Fruit fly (Drosophila melanogaster) whole organism, embryonic: ENCODE measurements around the gene Polr1B.
A peak's percentile ranks its signal among the peaks of the same experiment; 100 is the strongest.

Source experiments
- Atf6 ChIP-seq: fragments of 200-800 bp; sonication (Bioruptor generic); IDR thresholded peaks from 2 replicates; pipeline ENCODE4 v1.3.6; 2022; ENCODE audit warnings: missing biosample characterization, missing genetic modification characterization
- CG11723 ChIP-seq: fragments of 200-800 bp; sonication (Bioruptor generic); optimal IDR thresholded peaks from 2 replicates; lab custom pipeline; 2017; ENCODE audit warnings: missing biosample characterization, mild to moderate bottlenecking, missing genetic modification characterization
- CG13775 ChIP-seq: fragments of 200-800 bp; sonication (Bioruptor generic); optimal IDR thresholded peaks from 3 replicates; lab custom pipeline; 2017; ENCODE audit warnings: missing biosample characterization, mild to moderate bottlenecking, missing genetic modification characterization
- CG15514 ChIP-seq: fragments of 200-800 bp; sonication (Bioruptor generic); optimal IDR thresholded peaks from 3 replicates; lab custom pipeline; 2017; ENCODE audit warnings: missing biosample characterization, missing genetic modification characterization, mild to moderate bottlenecking, moderate library complexity, missing genetic modification reagents
- CG1603 ChIP-seq: fragments of 200-800 bp; sonication (Bioruptor generic); optimal IDR thresholded peaks from 2 replicates; lab custom pipeline; 2019; ENCODE audit warnings: missing biosample characterization, mild to moderate bottlenecking, missing genetic modification characterization, moderate library complexity
- CG17829 ChIP-seq: fragments of 200-800 bp; optimal IDR thresholded peaks from 2 replicates; lab custom pipeline; 2019; ENCODE audit warnings: missing biosample characterization, mild to moderate bottlenecking, missing genetic modification characterization, moderate library complexity
- CG17912 ChIP-seq: fragments of 200-800 bp; sonication (Bioruptor generic); optimal IDR thresholded peaks from 2 replicates; lab custom pipeline; 2018; ENCODE audit warnings: missing biosample characterization, mild to moderate bottlenecking, missing genetic modification characterization
- CG30020 ChIP-seq: fragments of 200-800 bp; optimal IDR thresholded peaks from 2 replicates; lab custom pipeline; 2019; ENCODE audit warnings: missing biosample characterization, mild to moderate bottlenecking, missing genetic modification characterization, moderate library complexity
- CG31224 ChIP-seq: fragments of 200-800 bp; sonication (Bioruptor generic); IDR thresholded peaks from 2 replicates; pipeline ENCODE4 v1.3.6; 2022; ENCODE audit warnings: missing biosample characterization, missing genetic modification characterization
- CG6791 ChIP-seq: fragments of 200-800 bp; sonication (Bioruptor generic); IDR thresholded peaks from 3 replicates; pipeline ENCODE4 v1.3.6; 2022; ENCODE audit warnings: missing biosample characterization, missing genetic modification characterization; ENCODE audit not compliant: partially characterized antibody
- CG6854 ChIP-seq: fragments of 200-800 bp; sonication (Bioruptor generic); optimal IDR thresholded peaks from 3 replicates; lab custom pipeline; 2017; ENCODE audit warnings: missing biosample characterization, mild to moderate bottlenecking, missing genetic modification characterization
- CG8281 ChIP-seq: fragments of 200-800 bp; sonication (Bioruptor generic); optimal IDR thresholded peaks from 2 replicates; lab custom pipeline; 2018; ENCODE audit warnings: missing biosample characterization, mild to moderate bottlenecking, missing genetic modification characterization, moderate library complexity
- CG8388 ChIP-seq: fragments of 200-800 bp; sonication (Bioruptor generic); optimal IDR thresholded peaks from 2 replicates; lab custom pipeline; 2019; ENCODE audit warnings: missing biosample characterization, mild to moderate bottlenecking, missing genetic modification characterization, moderate library complexity
- D19A ChIP-seq: fragments of 200-800 bp; optimal IDR thresholded peaks from 3 replicates; lab custom pipeline; 2019; ENCODE audit warnings: missing biosample characterization, mild to moderate bottlenecking, missing genetic modification characterization, moderate library complexity
- Deaf1 ChIP-seq: fragments of 200-800 bp; optimal IDR thresholded peaks from 3 replicates; lab custom pipeline; 2019; ENCODE audit warnings: missing biosample characterization, mild to moderate bottlenecking, missing genetic modification characterization, moderate library complexity
- ERR ChIP-seq: fragments of 200-800 bp; sonication (Bioruptor generic); optimal IDR thresholded peaks from 2 replicates; lab custom pipeline; 2016; ENCODE audit warnings: missing biosample characterization, missing genetic modification characterization
- Eip74EF ChIP-seq, 2 experiments: fragments of 200-800 bp in 1 of 2; fragments of >200 bp in 1 of 2; sonication (Bioruptor generic) in 1 of 2; optimal IDR thresholded peaks; 2 replicates each; lab custom pipeline; 2017 to 2019; ENCODE audit warnings: missing biosample characterization in 2 of 2, missing genetic modification characterization in 2 of 2, mild to moderate bottlenecking in 1 of 2, moderate library complexity in 1 of 2
- Ets97D ChIP-seq: fragments of 200-800 bp; sonication (Bioruptor generic); optimal IDR thresholded peaks from 3 replicates; lab custom pipeline; 2016; ENCODE audit warnings: missing biosample characterization, missing genetic modification characterization
- Hr3 ChIP-seq: fragments of 200-800 bp; sonication (Bioruptor generic); optimal IDR thresholded peaks from 3 replicates; lab custom pipeline; 2016; ENCODE audit warnings: missing biosample characterization, missing genetic modification characterization
- Hr51 ChIP-seq, 2 experiments: fragments of 200-800 bp; sonication (Bioruptor generic); optimal IDR thresholded peaks; 2 replicates in 1 of 2; 3 replicates in 1 of 2; lab custom pipeline; 2016 to 2018; ENCODE audit warnings: missing biosample characterization in 2 of 2, missing genetic modification characterization in 2 of 2, mild to moderate bottlenecking in 1 of 2, moderate library complexity in 1 of 2
- MESR4 ChIP-seq: fragments of 200-800 bp; sonication (Bioruptor generic); optimal IDR thresholded peaks from 2 replicates; lab custom pipeline; 2018; ENCODE audit warnings: missing biosample characterization, mild to moderate bottlenecking, missing genetic modification characterization, moderate library complexity
- Mad ChIP-seq: fragments of 200-800 bp; sonication (Bioruptor generic); optimal IDR thresholded peaks from 2 replicates; lab custom pipeline; 2016; ENCODE audit warnings: missing biosample characterization, missing genetic modification characterization
- Max ChIP-seq: fragments of 200-800 bp; sonication (Bioruptor generic); optimal IDR thresholded peaks from 2 replicates; lab custom pipeline; 2016; ENCODE audit warnings: missing biosample characterization, mild to moderate bottlenecking, missing genetic modification characterization
- Med ChIP-seq: fragments of 200-800 bp; sonication (Bioruptor generic); peaks from one replicate; lab custom pipeline; 2016; ENCODE audit warnings: missing biosample characterization, missing genetic modification characterization, mild to moderate bottlenecking, inconsistent platforms, moderate library complexity
- TFAM ChIP-seq: fragments of 200-800 bp; sonication (Bioruptor generic); optimal IDR thresholded peaks from 2 replicates; lab custom pipeline; 2017; ENCODE audit warnings: missing biosample characterization, missing genetic modification characterization, inconsistent platforms
- bowl ChIP-seq: fragments of 200-800 bp; sonication (Bioruptor generic); IDR thresholded peaks from 2 replicates; pipeline ENCODE4 v1.3.6; 2022; ENCODE audit warnings: missing biosample characterization, missing genetic modification characterization
- br ChIP-seq: fragments of >200 bp; optimal IDR thresholded peaks from 2 replicates; lab custom pipeline; 2017
- bsh ChIP-seq, 2 experiments: fragments of 200-800 bp; sonication (Bioruptor generic); optimal IDR thresholded peaks; 2 replicates each; lab custom pipeline; 2017 to 2018; ENCODE audit warnings: mild to moderate bottlenecking in 2 of 2, missing biosample characterization in 2 of 2, missing genetic modification characterization in 2 of 2, moderate library complexity in 1 of 2
- cato ChIP-seq: fragments of 200-800 bp; sonication (Bioruptor generic); optimal IDR thresholded peaks from 2 replicates; lab custom pipeline; 2016; ENCODE audit warnings: missing biosample characterization, missing genetic modification characterization, borderline replicate concordance
- cg ChIP-seq: fragments of 200-800 bp; sonication (Bioruptor generic); optimal IDR thresholded peaks from 3 replicates; lab custom pipeline; 2019; ENCODE audit warnings: missing biosample characterization, mild to moderate bottlenecking, missing genetic modification characterization, moderate library complexity
- disco-r ChIP-seq: fragments of 200-800 bp; sonication (Bioruptor generic); optimal IDR thresholded peaks from 2 replicates; lab custom pipeline; 2016; ENCODE audit warnings: missing biosample characterization, missing genetic modification characterization
- esg ChIP-seq: fragments of 200-800 bp; sonication (Bioruptor generic); conservative IDR thresholded peaks from 2 replicates; pipeline ENCODE4 v1.3.6; 2022; ENCODE audit warnings: missing biosample characterization, missing genetic modification characterization
- exex ChIP-seq: fragments of 200-800 bp; sonication (Bioruptor generic); optimal IDR thresholded peaks from 4 replicates; lab custom pipeline; 2018; ENCODE audit warnings: missing biosample characterization, mild to moderate bottlenecking, missing genetic modification characterization, moderate library complexity
- eyg ChIP-seq: fragments of 200-800 bp; sonication (Bioruptor generic); optimal IDR thresholded peaks from 3 replicates; lab custom pipeline; 2016; ENCODE audit warnings: missing biosample characterization, missing genetic modification characterization
- gsb ChIP-seq: fragments of 200-800 bp; sonication (Bioruptor generic); IDR thresholded peaks from 2 replicates; pipeline ENCODE4 v1.3.6; 2022; ENCODE audit warnings: missing biosample characterization, missing genetic modification characterization
- insv ChIP-seq, 2 experiments: fragments of 200-800 bp; sonication (Bioruptor generic); optimal IDR thresholded peaks; 3 replicates each; lab custom pipeline; 2016 to 2018; ENCODE audit warnings: missing biosample characterization in 2 of 2, missing genetic modification characterization in 2 of 2
- lab ChIP-seq: fragments of 200-800 bp; sonication (Bioruptor generic); optimal IDR thresholded peaks from 3 replicates; lab custom pipeline; 2017; ENCODE audit warnings: missing biosample characterization, missing genetic modification characterization, mild to moderate bottlenecking, moderate library complexity, missing genetic modification reagents
- lov ChIP-seq, 2 experiments: fragments of 200-800 bp in 1 of 2; fragments of >200 bp in 1 of 2; sonication (Bioruptor generic) in 1 of 2; IDR thresholded peaks in 1 of 2; optimal IDR thresholded peaks in 1 of 2; 2 replicates in 1 of 2; 3 replicates in 1 of 2; pipeline versions ENCODE4 v1.3.6 to Lab custom; 2017 to 2022; ENCODE audit warnings: missing biosample characterization in 1 of 2, missing genetic modification characterization in 1 of 2
- mld ChIP-seq: fragments of 200-800 bp; sonication (Bioruptor generic); IDR thresholded peaks from 3 replicates; pipeline ENCODE4 v1.3.6; 2022; ENCODE audit warnings: missing biosample characterization, missing genetic modification characterization; ENCODE audit not compliant: partially characterized antibody
- pan ChIP-seq, 4 experiments: fragments of >200 bp in 3 of 4; fragments of 200-800 bp in 1 of 4; sonication (Bioruptor generic) in 1 of 4; optimal IDR thresholded peaks in 3 of 4; IDR thresholded peaks in 1 of 4; 2 replicates each; pipeline versions ENCODE4 v1.3.6 to Lab custom; 2017 to 2022; ENCODE audit warnings: missing biosample characterization in 2 of 4, missing genetic modification characterization in 2 of 4, mixed read lengths in 1 of 4
- peb ChIP-seq: fragments of 200-800 bp; sonication (Bioruptor generic); IDR thresholded peaks from 2 replicates; pipeline ENCODE4 v1.3.6; 2022; ENCODE audit warnings: missing biosample characterization, missing genetic modification characterization
- pum ChIP-seq: fragments of 200-800 bp; sonication (Bioruptor generic); optimal IDR thresholded peaks from 2 replicates; lab custom pipeline; 2016; ENCODE audit warnings: missing biosample characterization, missing genetic modification characterization
- salm ChIP-seq: fragments of 200-800 bp; sonication (Bioruptor generic); optimal IDR thresholded peaks from 2 replicates; lab custom pipeline; 2018; ENCODE audit warnings: missing biosample characterization, mild to moderate bottlenecking, missing genetic modification characterization
- slou ChIP-seq: fragments of 200-800 bp; sonication (Bioruptor generic); optimal IDR thresholded peaks from 3 replicates; lab custom pipeline; 2016; ENCODE audit warnings: missing biosample characterization, missing genetic modification characterization
- sqz ChIP-seq: fragments of 200-800 bp; sonication (Bioruptor generic); optimal IDR thresholded peaks from 3 replicates; lab custom pipeline; 2018; ENCODE audit warnings: missing biosample characterization, mild to moderate bottlenecking, missing genetic modification characterization
- unpg ChIP-seq: fragments of 200-800 bp; sonication (Bioruptor generic); optimal IDR thresholded peaks from 3 replicates; lab custom pipeline; 2018; ENCODE audit warnings: missing biosample characterization, mild to moderate bottlenecking, missing genetic modification characterization, moderate library complexity
- vfl ChIP-seq: fragments of 200-800 bp; sonication (Bioruptor generic); optimal IDR thresholded peaks from 2 replicates; lab custom pipeline; 2016; ENCODE audit warnings: missing biosample characterization, missing genetic modification characterization

Gene Polr1B

DNA sequence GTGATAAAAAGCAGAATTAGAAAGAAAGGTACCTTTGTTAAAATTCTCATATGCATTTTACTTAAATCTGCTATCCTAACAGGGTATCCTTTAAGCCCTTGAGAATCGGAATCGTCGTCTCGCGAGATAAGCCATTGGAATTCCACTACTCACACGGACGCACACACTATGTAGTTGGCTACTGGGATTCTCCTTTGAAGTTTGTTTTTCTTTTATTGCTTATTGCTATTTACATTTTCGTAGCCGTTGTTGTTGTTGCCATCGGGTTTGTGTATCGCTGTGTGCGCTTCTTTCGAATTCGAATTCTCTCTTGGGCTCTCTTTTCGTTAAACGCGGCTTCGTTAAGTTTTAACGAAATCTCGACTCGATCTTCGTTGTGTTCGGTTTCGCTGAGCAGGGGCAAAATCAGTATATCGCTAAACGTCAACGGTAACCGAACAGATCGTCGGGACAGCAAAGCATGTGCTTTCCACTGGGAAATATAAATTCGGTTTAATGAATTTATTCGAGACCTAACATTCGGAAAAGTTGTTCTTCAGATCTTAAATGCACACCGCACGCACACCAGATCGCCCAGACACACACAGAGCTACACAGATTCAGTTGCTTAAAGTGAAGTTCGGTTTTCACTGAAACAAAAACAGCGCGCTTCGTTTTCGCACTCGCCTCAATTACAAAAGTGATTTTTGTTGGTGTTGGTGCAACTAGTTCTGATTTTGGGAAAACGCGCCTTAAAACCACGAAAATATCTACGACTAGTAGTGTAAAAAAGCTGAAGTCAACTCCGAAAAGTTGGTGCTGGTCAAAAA, 26.9 kb downstream of the Polr1B start, which contains the start of gene ex (continued):
- TF ChIP-seq CG6791 (GFP tag; lab: Robert Waterston, UW) (no peak), CG15514 (GFP tag; lab: Kevin White, UChicago) (peak; percentile 57), CG17912 (peak; percentile 71), bsh (GFP tag; optimal IDR thresholded peaks at IDR 0.05; lab: Kevin White, UChicago) (peak; percentile 63 to 66), CG11723 (GFP tag; lab: Kevin White, UChicago) (peak; percentile 22), cato (GFP tag; lab: Kevin White, UChicago) (no peak), lov (optimal IDR thresholded peaks at IDR 0.05; lab: Kevin White, UChicago) (no peak), lov (GFP tag; IDR thresholded peaks at IDR 0.05; lab: Robert Waterston, UW) (peak; percentile 52; the same call in 1 of the 3 replicates), CG13775 (GFP tag; lab: Kevin White, UChicago) (no peak), exex (tag; lab: Kevin White, UChicago) (peak; percentile 14), cg (GFP tag; lab: Kevin White, UChicago) (peak; percentile 59), mld (GFP tag; lab: Robert Waterston, UW) (no peak), peb (GFP tag; lab: Robert Waterston, UW) (no peak), CG1603 (tag; lab: Kevin White, UChicago) (peak; percentile 22), vfl (GFP tag; lab: Kevin White, UChicago) (no peak), TFAM (GFP tag; lab: Kevin White, UChicago) (peak; percentile 4), CG30020 (tag; lab: Kevin White, UChicago) (no peak), Mad (peak; percentile 19), unpg (GFP tag; lab: Kevin White, UChicago) (peak; percentile 69), slou (GFP tag; lab: Kevin White, UChicago) (no peak), esg (GFP tag; lab: Robert Waterston, UW) (no peak), pan (optimal IDR thresholded peaks at IDR 0.05; lab: Kevin White, UChicago) (no peak), pan (GFP tag; optimal IDR thresholded peaks at IDR 0.05 in 1 of 2, IDR thresholded peaks at IDR 0.05 in 1 of 2) (peak in 1 of 2 experiments; percentile 61), Atf6 (peak; percentile 58), Med (GFP tag; lab: Kevin White, UChicago) (peak; percentile 91), sqz (GFP tag; lab: Kevin White, UChicago) (peak; percentile 21), Hr51 (GFP tag; optimal IDR thresholded peaks at IDR 0.05; lab: Kevin White, UChicago) (peak; percentile 7 to 13), bowl (peak; percentile 55; the same call in 1 of the 2 replicates), D19A (tag; lab: Kevin White, UChicago) (peak; percentile 30), Max (GFP tag; lab: Kevin White, UChicago) (no peak), Deaf1 (tag; lab: Kevin White, UChicago) (peak; percentile 62), insv (GFP tag; optimal IDR thresholded peaks at IDR 0.05; lab: Kevin White, UChicago) (peak in 1 of 2 experiments; percentile 80), lab (peak; percentile 84), MESR4 (no peak), br (no peak), CG8388 (peak; percentile 18), Eip74EF (GFP tag; optimal IDR thresholded peaks at IDR 0.05; lab: Kevin White, UChicago) (peak in 1 of 2 experiments; percentile 37), Hr3 (GFP tag; lab: Kevin White, UChicago) (no peak), CG6854 (GFP tag; lab: Kevin White, UChicago) (peak; percentile 58), eyg (peak; percentile 53), gsb (GFP tag; lab: Robert Waterston, UW) (no peak), disco-r (GFP tag; lab: Kevin White, UChicago) (no peak), salm (tag; lab: Kevin White, UChicago) (peak; percentile 35), ERR (peak; percentile 25), CG8281 (tag; lab: Kevin White, UChicago) (peak; percentile 23), pum (GFP tag; lab: Kevin White, UChicago) (no peak), CG31224 (GFP tag; lab: Robert Waterston, UW) (no peak), Ets97D (no peak), CG17829 (tag; lab: Kevin White, UChicago) (peak; percentile 65)
